Fruit fly (Drosophila melanogaster) whole organism, wandering third instar larva: ENCODE measurements around the gene CG43672.

Source experiments
- Abd-B ChIP-seq: fragments of >200 bp; optimal IDR thresholded peaks from 2 replicates; lab custom pipeline; 2017; ENCODE audit warnings: missing biosample characterization, missing genetic modification characterization
- CG32264 ChIP-seq: fragments of 200-800 bp; sonication (Bioruptor generic); optimal IDR thresholded peaks from 2 replicates; lab custom pipeline; 2016; ENCODE audit warnings: missing biosample characterization, missing genetic modification characterization
- CG9705 ChIP-seq: fragments of 200-800 bp; sonication (Bioruptor generic); optimal IDR thresholded peaks from 2 replicates; lab custom pipeline; 2018; ENCODE audit warnings: missing biosample characterization, mild to moderate bottlenecking, missing genetic modification characterization
- CrebA ChIP-seq: fragments of 200-800 bp; sonication (Bioruptor generic); optimal IDR thresholded peaks from 2 replicates; lab custom pipeline; 2016; ENCODE audit warnings: missing biosample characterization, mild to moderate bottlenecking, missing genetic modification characterization, borderline replicate concordance
- Dfd ChIP-seq: fragments of >200 bp; optimal IDR thresholded peaks from 2 replicates; lab custom pipeline; 2017; ENCODE audit warnings: missing biosample characterization, missing genetic modification characterization
- Dif ChIP-seq: fragments of 200-275, 200-300 bp; sonication (Bioruptor generic); optimal IDR thresholded peaks from 2 replicates; lab custom pipeline; 2018; ENCODE audit warnings: missing biosample characterization, missing genetic modification characterization; ENCODE audit not compliant: partially characterized antibody
- GATAd ChIP-seq: sonication (Bioruptor generic); optimal IDR thresholded peaks from 2 replicates; lab custom pipeline; 2016; ENCODE audit warnings: missing biosample characterization, missing genetic modification characterization
- HLH106 ChIP-seq: fragments of 200-800 bp; optimal IDR thresholded peaks from 3 replicates; lab custom pipeline; 2019; ENCODE audit warnings: missing biosample characterization, mild to moderate bottlenecking, missing genetic modification characterization, moderate library complexity
- Hnf4 ChIP-seq: fragments of 200-800 bp; sonication (Bioruptor generic); optimal IDR thresholded peaks from 2 replicates; lab custom pipeline; 2016; ENCODE audit warnings: missing biosample characterization, mild to moderate bottlenecking, missing genetic modification characterization
- Hr78 ChIP-seq: fragments of >200 bp; optimal IDR thresholded peaks from 2 replicates; lab custom pipeline; 2017; ENCODE audit warnings: missing biosample characterization, missing genetic modification characterization
- Hr83 ChIP-seq: fragments of 200-300 bp; sonication (Bioruptor generic); optimal IDR thresholded peaks from 2 replicates; lab custom pipeline; 2016; ENCODE audit warnings: missing biosample characterization, mild to moderate bottlenecking, missing genetic modification characterization, moderate library complexity; ENCODE audit not compliant: poor library complexity, severe bottlenecking
- Jra ChIP-seq: sonication (Bioruptor generic); optimal IDR thresholded peaks from 2 replicates; lab custom pipeline; 2016; ENCODE audit warnings: missing biosample characterization, missing genetic modification characterization
- Mio ChIP-seq: sonication (Bioruptor generic); optimal IDR thresholded peaks from 2 replicates; lab custom pipeline; 2016; ENCODE audit warnings: missing biosample characterization, missing genetic modification characterization
- Myc ChIP-seq: fragments of >200 bp; optimal IDR thresholded peaks from 2 replicates; lab custom pipeline; 2017
- N ChIP-seq: fragments of >200 bp; optimal IDR thresholded peaks from 2 replicates; lab custom pipeline; 2018; ENCODE audit warnings: missing biosample characterization, missing external identifiers, missing genetic modification characterization
- OdsH ChIP-seq: fragments of 200-800 bp; sonication (Bioruptor generic); optimal IDR thresholded peaks from 2 replicates; lab custom pipeline; 2016; ENCODE audit warnings: missing biosample characterization, mild to moderate bottlenecking, missing genetic modification characterization
- Rel ChIP-seq, 2 experiments: fragments of 200-800 bp; sonication (Bioruptor generic) in 1 of 2; optimal IDR thresholded peaks; 2 replicates in 1 of 2; 3 replicates in 1 of 2; lab custom pipeline; 2016 to 2019; ENCODE audit warnings: mild to moderate bottlenecking in 2 of 2, missing biosample characterization in 2 of 2, missing genetic modification characterization in 2 of 2, moderate library complexity in 1 of 2
- Vsx2 ChIP-seq: fragments of 200-300, 225-300 bp; sonication (Bioruptor generic); optimal IDR thresholded peaks from 2 replicates; lab custom pipeline; 2018; ENCODE audit warnings: missing biosample characterization, missing genetic modification characterization; ENCODE audit not compliant: partially characterized antibody
- br ChIP-seq: fragments of 200-800 bp; sonication (Bioruptor generic); optimal IDR thresholded peaks from 2 replicates; lab custom pipeline; 2016; ENCODE audit warnings: missing biosample characterization, missing genetic modification characterization
- brk ChIP-seq: fragments of 200-800 bp; sonication (Bioruptor generic); optimal IDR thresholded peaks from 2 replicates; lab custom pipeline; 2016; ENCODE audit warnings: missing biosample characterization, mild to moderate bottlenecking, missing genetic modification characterization
- dl ChIP-seq, 2 experiments: fragments of 175-275, 200-275 bp in 1 of 2; fragments of 200-275 bp in 1 of 2; sonication (Bioruptor generic); optimal IDR thresholded peaks; lab custom pipeline; 2018; ENCODE audit warnings: mild to moderate bottlenecking in 2 of 2, missing biosample characterization in 2 of 2, missing genetic modification characterization in 2 of 2, moderate library complexity in 2 of 2; ENCODE audit not compliant: partially characterized antibody in 2 of 2, insufficient read depth in 1 of 2
- dmrt93B ChIP-seq: fragments of 200-800 bp; sonication (Bioruptor generic); optimal IDR thresholded peaks from 2 replicates; lab custom pipeline; 2018; ENCODE audit warnings: missing biosample characterization, mild to moderate bottlenecking, missing genetic modification characterization
- dsf ChIP-seq: sonication (Bioruptor generic); optimal IDR thresholded peaks from 2 replicates; lab custom pipeline; 2016; ENCODE audit warnings: missing biosample characterization, missing genetic modification characterization, borderline replicate concordance
- foxo ChIP-seq, 2 experiments: fragments of 200-800 bp; sonication (Bioruptor generic); optimal IDR thresholded peaks; 2 replicates in 1 of 2; 3 replicates in 1 of 2; lab custom pipeline; 2016 to 2017; ENCODE audit warnings: missing biosample characterization in 2 of 2, missing genetic modification characterization in 2 of 2
- fru ChIP-seq: fragments of 200-800 bp; sonication (Bioruptor generic); optimal IDR thresholded peaks from 3 replicates; lab custom pipeline; 2016; ENCODE audit warnings: missing biosample characterization, mild to moderate bottlenecking, missing genetic modification characterization
- jim ChIP-seq: fragments of 175-275, 200-325 bp; sonication (Bioruptor generic); optimal IDR thresholded peaks from 2 replicates; lab custom pipeline; 2016; ENCODE audit warnings: missing biosample characterization, mild to moderate bottlenecking, missing genetic modification characterization
- pan ChIP-seq: fragments of >200 bp; optimal IDR thresholded peaks from 2 replicates; lab custom pipeline; 2017
- psq ChIP-seq: fragments of 200-800 bp; sonication (Bioruptor generic); optimal IDR thresholded peaks from 3 replicates; lab custom pipeline; 2017; ENCODE audit warnings: missing biosample characterization, mild to moderate bottlenecking, missing genetic modification characterization, moderate library complexity
- rgr ChIP-seq: fragments of 200-800 bp; sonication (Bioruptor generic); optimal IDR thresholded peaks from 3 replicates; lab custom pipeline; 2016; ENCODE audit warnings: missing biosample characterization, mild to moderate bottlenecking, missing genetic modification characterization
- sage ChIP-seq: fragments of 200-800 bp; sonication (Bioruptor generic); optimal IDR thresholded peaks from 2 replicates; lab custom pipeline; 2016; ENCODE audit warnings: missing biosample characterization, mild to moderate bottlenecking, missing genetic modification characterization
- tai ChIP-seq: sonication (Bioruptor generic); optimal IDR thresholded peaks from 2 replicates; lab custom pipeline; 2016; ENCODE audit warnings: missing biosample characterization, missing genetic modification characterization
- woc ChIP-seq: sonication (Bioruptor generic); optimal IDR thresholded peaks from 2 replicates; lab custom pipeline; 2016; ENCODE audit warnings: missing biosample characterization, mild to moderate bottlenecking, missing genetic modification characterization

Gene CG43672

DNA sequence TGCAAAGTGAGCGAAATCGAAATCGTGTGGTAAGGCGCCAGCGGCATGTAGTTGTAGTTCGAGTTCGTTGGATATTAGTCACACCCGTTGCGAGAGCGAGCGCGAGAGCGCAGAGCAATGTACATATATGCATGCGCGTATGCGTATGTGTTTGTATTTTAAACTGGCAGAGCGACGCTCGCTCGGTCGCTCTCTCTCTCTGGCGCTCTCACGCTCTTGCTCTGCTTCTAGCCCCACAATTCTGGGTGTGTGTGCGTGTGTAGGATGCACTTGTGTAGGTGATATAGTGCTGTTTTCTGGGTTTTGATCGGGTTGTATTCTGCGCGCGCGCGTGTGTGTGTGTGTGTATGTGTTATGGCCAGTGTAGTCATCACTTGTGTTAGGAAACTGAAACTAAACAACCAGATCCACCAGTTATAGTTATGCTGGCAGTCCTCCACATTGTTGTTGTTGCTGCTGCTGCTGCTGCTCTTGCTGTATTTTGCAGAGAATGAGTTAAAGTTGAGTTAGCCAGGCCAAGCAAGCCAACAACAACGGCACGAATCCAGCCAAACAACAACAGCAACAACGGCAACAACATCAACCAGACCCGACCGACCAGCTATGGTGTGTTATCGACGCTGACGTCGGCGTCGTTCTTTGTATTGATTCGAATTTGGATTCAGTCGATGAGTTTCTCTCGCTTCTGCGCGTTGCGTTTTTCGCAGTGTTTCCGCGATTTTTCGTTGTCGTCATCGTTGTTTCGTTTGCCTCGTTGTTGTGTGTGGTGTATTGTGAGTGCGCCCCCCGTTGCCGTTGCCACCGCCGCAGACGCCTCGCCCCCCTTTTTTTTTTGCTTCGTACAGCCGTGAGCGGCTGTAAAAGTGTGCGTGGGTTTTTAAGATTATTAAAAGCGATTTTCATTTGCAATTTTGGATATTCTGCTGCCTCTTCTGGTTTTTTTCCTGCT, 39.2 kb downstream of the CG43672 start (continued):
- TF ChIP-seq dl (GFP tag; optimal IDR thresholded peaks at IDR 0.05; lab: Kevin White, UChicago; ENCODE audit: insufficient read depth in 1 of 2, partially characterized antibody in 2 of 2) (peak; percentile 98 to 99), woc (GFP tag; lab: Kevin White, UChicago) (peak; percentile 40), foxo (GFP tag; optimal IDR thresholded peaks at IDR 0.05; lab: Kevin White, UChicago) (peak; percentile 15 to 53), tai (GFP tag; lab: Kevin White, UChicago) (no peak), HLH106 (tag; lab: Kevin White, UChicago) (no peak)
- TF ChIP-seq, all 38 proteins: peak for 26

DNA sequence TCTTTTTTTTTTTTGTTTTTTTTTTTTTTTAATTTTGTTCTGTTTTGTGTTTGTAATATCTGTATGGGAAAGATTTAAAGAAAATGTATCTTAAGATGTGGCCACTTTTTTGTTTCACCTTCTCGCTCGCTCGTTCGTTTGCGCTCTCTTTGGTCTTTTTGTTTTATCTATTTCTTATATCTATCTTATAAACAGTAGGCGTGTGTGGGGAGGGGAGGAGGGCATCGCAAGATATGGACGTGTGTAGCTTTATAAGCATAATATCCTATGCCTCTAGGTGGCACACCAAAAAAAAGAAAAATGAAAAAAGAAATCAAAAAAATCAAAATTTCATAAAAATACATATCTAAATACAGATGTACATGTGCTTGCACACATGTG, 39.8 kb downstream of the CG43672 start:
- no peak for TF ChIP-seq Hnf4
- TF ChIP-seq Dfd: no peak
- TF ChIP-seq Abd-B (GFP tag; lab: Kevin White, UChicago): no peak

DNA sequence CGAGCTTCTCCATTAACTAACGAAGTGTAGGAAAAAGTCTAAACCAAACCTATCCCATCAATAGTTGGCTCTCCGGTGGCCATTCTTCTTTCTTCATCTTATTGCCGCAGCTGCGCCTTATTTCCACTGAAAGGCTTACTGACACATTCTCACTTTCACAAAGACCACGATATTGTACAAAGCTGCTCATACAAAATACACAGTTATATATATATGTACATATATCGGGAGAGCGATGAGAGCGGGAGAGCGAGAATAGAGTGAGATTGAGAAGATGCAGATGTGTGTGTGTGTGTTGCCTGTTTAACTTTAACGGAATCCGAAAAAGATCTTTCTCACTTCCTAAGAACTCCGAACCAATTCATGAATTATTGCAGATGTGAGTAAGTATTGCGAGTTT, 40.5 kb downstream of the CG43672 start:
- TF ChIP-seq Hnf4: no peak
- peak; percentile 44 for TF ChIP-seq Rel (GFP tag; optimal IDR thresholded peaks at IDR 0.05; lab: Kevin White, UChicago)
- no peak for TF ChIP-seq Rel (tag; optimal IDR thresholded peaks at IDR 0.05; lab: Kevin White, UChicago)
- TF ChIP-seq Dif (GFP tag; lab: Kevin White, UChicago): peak; percentile 72
- no peak for TF ChIP-seq Jra
- no peak for TF ChIP-seq br (GFP tag; lab: Kevin White, UChicago)
- TF ChIP-seq Abd-B (GFP tag; lab: Kevin White, UChicago): no peak
- TF ChIP-seq sage (GFP tag; lab: Kevin White, UChicago): peak; percentile 49
- no peak for TF ChIP-seq OdsH (GFP tag; lab: Kevin White, UChicago)
- no peak for TF ChIP-seq dmrt93B
- no peak for TF ChIP-seq Hr78 (GFP tag; lab: Kevin White, UChicago)
- TF ChIP-seq Vsx2 (GFP tag; lab: Kevin White, UChicago): peak; percentile 28
- no peak for TF ChIP-seq GATAd (GFP tag; lab: Kevin White, UChicago)
- peak; percentile 17 for TF ChIP-seq tai (GFP tag; lab: Kevin White, UChicago)
- TF ChIP-seq dsf (GFP tag; lab: Kevin White, UChicago): no peak
- peak in 1 of 2 experiments; percentile 79 for TF ChIP-seq dl (GFP tag; optimal IDR thresholded peaks at IDR 0.05; lab: Kevin White, UChicago; ENCODE audit: insufficient read depth in 1 of 2, partially characterized antibody in 2 of 2)
- TF ChIP-seq N (GFP tag; lab: Kevin White, UChicago): peak; percentile 17
- TF ChIP-seq CG32264: no peak
- no peak for TF ChIP-seq HLH106 (tag; lab: Kevin White, UChicago)
- TF ChIP-seq CG9705 (GFP tag; lab: Kevin White, UChicago): no peak
- TF ChIP-seq CrebA (GFP tag; lab: Kevin White, UChicago): no peak
- no peak for TF ChIP-seq brk (GFP tag; lab: Kevin White, UChicago)
- no peak for TF ChIP-seq jim (GFP tag; lab: Kevin White, UChicago)
- no peak for TF ChIP-seq pan
- TF ChIP-seq Hr83 (GFP tag; lab: Kevin White, UChicago): no peak
- TF ChIP-seq rgr: no peak
- TF ChIP-seq Myc: no peak
- no peak for TF ChIP-seq Dfd
- TF ChIP-seq Mio: no peak
- TF ChIP-seq psq (GFP tag; lab: Kevin White, UChicago): no peak
- no peak for TF ChIP-seq woc (GFP tag; lab: Kevin White, UChicago)
- peak; percentile 20 for TF ChIP-seq fru
- no peak for TF ChIP-seq foxo (GFP tag; optimal IDR thresholded peaks at IDR 0.05; lab: Kevin White, UChicago)
- TF ChIP-seq, all 38 proteins: peak for 8

DNA sequence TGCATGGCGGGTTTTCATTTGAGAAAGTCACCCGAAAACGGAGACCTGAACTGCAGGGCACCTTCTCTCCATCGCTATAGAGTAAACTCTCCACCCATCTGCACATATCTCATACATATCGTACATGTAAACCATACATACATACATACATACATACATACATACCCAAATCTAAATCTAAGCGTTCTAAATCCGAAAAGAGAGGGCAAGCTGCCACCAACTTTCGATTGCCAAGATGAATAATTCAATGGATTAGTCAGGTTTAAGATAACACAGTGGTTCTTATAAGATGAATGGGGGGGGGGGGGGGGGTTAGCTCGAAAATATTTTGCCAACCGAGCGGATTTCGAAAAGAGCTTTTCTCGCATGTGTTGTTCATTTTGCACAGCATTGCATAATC, 41.7 kb downstream of the CG43672 start:
- TF ChIP-seq Dfd (peak; percentile 50), jim (GFP tag; lab: Kevin White, UChicago) (no peak)
- TF ChIP-seq, all 38 proteins: peak for 1
